Worm (Caenorhabditis elegans) whole organism, L4/young adult: Measurements from ENCODE around the gene sid-2.

ENCODE experiments used
- W03F9.2 ChIP-seq: fragments of 150-350 bp; optimal IDR thresholded peaks from 2 replicates; lab custom pipeline; 2014; ENCODE audit warnings: missing biosample characterization, missing genetic modification characterization
- him-1 ChIP-seq: sonication (generic microtip); optimal IDR thresholded peaks from 2 replicates; lab custom pipeline; 2016; ENCODE audit warnings: missing genotype, missing genetic modification reagents, missing genetic modification characterization, missing compliant biosample characterization

- TF ChIP-seq W03F9.2 (tag; lab: Kevin White, UChicago) = no peak
- TF ChIP-seq him-1 = no peak
Observed at ce11 chrIII:13645885-13646488, 33.3 kb upstream of the sid-2 start.
